Fruit fly (Drosophila melanogaster) whole organism, embryonic: Measurements from ENCODE around the gene eys.

Experiments used
- Abd-B ChIP-seq: fragments of 200-800 bp; sonication (Bioruptor generic); optimal IDR thresholded peaks from 2 replicates; lab custom pipeline; 2018; ENCODE audit warnings: missing biosample characterization, mild to moderate bottlenecking, missing genetic modification characterization, moderate library complexity
- Adf1 ChIP-seq: fragments of 200-800 bp; sonication (Bioruptor generic); IDR thresholded peaks from 2 replicates; pipeline ENCODE4 v1.3.6; 2022; ENCODE audit warnings: missing biosample characterization, missing genetic modification characterization
- Atf3 ChIP-seq: fragments of 200-800 bp; sonication (Bioruptor generic); optimal IDR thresholded peaks from 3 replicates; lab custom pipeline; 2016; ENCODE audit warnings: missing biosample characterization, missing genetic modification characterization
- B-H1 ChIP-seq: fragments of 200-800 bp; sonication (Bioruptor generic); IDR thresholded peaks from 3 replicates; pipeline ENCODE4 v1.3.6; 2022; ENCODE audit warnings: missing biosample characterization, missing genetic modification characterization
- CG10267 ChIP-seq: fragments of 200-800 bp; sonication (Bioruptor generic); optimal IDR thresholded peaks from 2 replicates; lab custom pipeline; 2018; ENCODE audit warnings: missing biosample characterization, mild to moderate bottlenecking, missing genetic modification characterization, moderate library complexity
- CG11696 ChIP-seq: fragments of 200-800 bp; sonication (Bioruptor generic); IDR thresholded peaks from 2 replicates; pipeline ENCODE4 v1.3.6; 2022; ENCODE audit warnings: missing biosample characterization, missing genetic modification characterization
- CG11723 ChIP-seq: fragments of 200-800 bp; sonication (Bioruptor generic); optimal IDR thresholded peaks from 2 replicates; lab custom pipeline; 2017; ENCODE audit warnings: missing biosample characterization, mild to moderate bottlenecking, missing genetic modification characterization
- CG12104 ChIP-seq: fragments of 200-800 bp; sonication (Bioruptor generic); optimal IDR thresholded peaks from 3 replicates; lab custom pipeline; 2016; ENCODE audit warnings: missing biosample characterization, missing genetic modification characterization
- CG12659 ChIP-seq: fragments of 200-800 bp; sonication (Bioruptor generic); optimal IDR thresholded peaks from 3 replicates; lab custom pipeline; 2017; ENCODE audit warnings: mild to moderate bottlenecking, missing biosample characterization, missing genetic modification reagents, missing genetic modification characterization
- CG14050 ChIP-seq: fragments of 200-800 bp; sonication (Bioruptor generic); IDR thresholded peaks from 3 replicates; pipeline ENCODE4 v1.3.6; 2022; ENCODE audit warnings: missing biosample characterization, missing genetic modification characterization
- CG16815 ChIP-seq: fragments of 200-800 bp; sonication (Bioruptor generic); optimal IDR thresholded peaks from 3 replicates; lab custom pipeline; 2017; ENCODE audit warnings: missing biosample characterization, mild to moderate bottlenecking, missing genetic modification characterization
- CG17328 ChIP-seq: fragments of 200-800 bp; sonication (Bioruptor generic); IDR thresholded peaks from 2 replicates; pipeline ENCODE4 v1.3.6; 2022; ENCODE audit warnings: missing biosample characterization, missing genetic modification characterization
- CG2202 ChIP-seq: fragments of 200-800 bp; sonication (Bioruptor generic); optimal IDR thresholded peaks from 2 replicates; lab custom pipeline; 2018; ENCODE audit warnings: missing biosample characterization, mild to moderate bottlenecking, missing genetic modification characterization
- CG2678 ChIP-seq: fragments of 200-800 bp; sonication (Bioruptor generic); optimal IDR thresholded peaks from 3 replicates; lab custom pipeline; 2019; ENCODE audit warnings: missing biosample characterization, mild to moderate bottlenecking, missing genetic modification characterization, moderate library complexity
- CG33213 ChIP-seq: fragments of 200-800 bp; sonication (Bioruptor generic); optimal IDR thresholded peaks from 3 replicates; lab custom pipeline; 2016; ENCODE audit warnings: missing biosample characterization, missing genetic modification characterization
- CG4854 ChIP-seq: fragments of 200-800 bp; sonication (Bioruptor generic); optimal IDR thresholded peaks from 2 replicates; lab custom pipeline; 2016; ENCODE audit warnings: missing biosample characterization, missing genetic modification characterization, inconsistent platforms
- CG5180 ChIP-seq: fragments of 200-800 bp; sonication (Bioruptor generic); optimal IDR thresholded peaks from 3 replicates; lab custom pipeline; 2017; ENCODE audit warnings: missing biosample characterization, missing genetic modification characterization, mild to moderate bottlenecking, moderate library complexity, missing genetic modification reagents
- CG6654 ChIP-seq: fragments of 200-800 bp; sonication (Bioruptor generic); optimal IDR thresholded peaks from 2 replicates; lab custom pipeline; 2017; ENCODE audit warnings: missing biosample characterization, mild to moderate bottlenecking, missing genetic modification characterization
- CG6765 ChIP-seq: fragments of 200-800 bp; sonication (Bioruptor generic); optimal IDR thresholded peaks from 3 replicates; lab custom pipeline; 2017; ENCODE audit warnings: missing biosample characterization, mild to moderate bottlenecking, missing genetic modification characterization
- CG9609 ChIP-seq: fragments of 200-800 bp; sonication (Bioruptor generic); optimal IDR thresholded peaks from 3 replicates; lab custom pipeline; 2016; ENCODE audit warnings: missing biosample characterization, missing genetic modification characterization
- Dbx ChIP-seq: fragments of 200-800 bp; sonication (Bioruptor generic); IDR thresholded peaks from 3 replicates; pipeline ENCODE4 v1.3.6; 2022; ENCODE audit warnings: missing biosample characterization, missing genetic modification characterization
- Dek ChIP-seq: fragments of 200-800 bp; sonication (Bioruptor generic); optimal IDR thresholded peaks from 3 replicates; lab custom pipeline; 2019; ENCODE audit warnings: missing biosample characterization, mild to moderate bottlenecking, missing genetic modification characterization, moderate library complexity
- Ets65A ChIP-seq: fragments of 200-800 bp; sonication (Bioruptor generic); peaks from one replicate; lab custom pipeline; 2016; ENCODE audit warnings: missing biosample characterization, missing genetic modification characterization
- Hmr ChIP-seq: fragments of 200-800 bp; sonication (Bioruptor generic); optimal IDR thresholded peaks from 3 replicates; lab custom pipeline; 2017; ENCODE audit warnings: mild to moderate bottlenecking, missing biosample characterization, missing genetic modification reagents, missing genetic modification characterization
- Lim3 ChIP-seq: fragments of 200-800 bp; sonication (Bioruptor generic); IDR thresholded peaks from 2 replicates; pipeline ENCODE4 v1.3.6; 2022; ENCODE audit warnings: missing biosample characterization, missing genetic modification characterization
- Lpt ChIP-seq: fragments of >200 bp; optimal IDR thresholded peaks from 2 replicates; lab custom pipeline; 2018; ENCODE audit warnings: missing biosample characterization, missing genetic modification characterization
- MESR4 ChIP-seq: fragments of 200-800 bp; sonication (Bioruptor generic); optimal IDR thresholded peaks from 2 replicates; lab custom pipeline; 2018; ENCODE audit warnings: missing biosample characterization, mild to moderate bottlenecking, missing genetic modification characterization, moderate library complexity
- ap ChIP-seq: fragments of 200-800 bp; sonication (Bioruptor generic); IDR thresholded peaks from 2 replicates; pipeline ENCODE4 v1.3.6; 2022; ENCODE audit warnings: missing biosample characterization, missing genetic modification characterization
- bcd ChIP-seq: fragments of 200-800 bp; sonication (Bioruptor generic); optimal IDR thresholded peaks from 2 replicates; lab custom pipeline; 2017; ENCODE audit warnings: missing biosample characterization, mild to moderate bottlenecking, missing genetic modification characterization
- bowl ChIP-seq: fragments of 200-800 bp; sonication (Bioruptor generic); IDR thresholded peaks from 2 replicates; pipeline ENCODE4 v1.3.6; 2022; ENCODE audit warnings: missing biosample characterization, missing genetic modification characterization
- cad ChIP-seq: fragments of >200 bp; optimal IDR thresholded peaks from 2 replicates; lab custom pipeline; 2017; ENCODE audit warnings: missing biosample characterization, missing genetic modification characterization
- ci ChIP-seq: fragments of 200-800 bp; sonication (Bioruptor generic); IDR thresholded peaks from 3 replicates; pipeline ENCODE4 v1.3.6; 2022; ENCODE audit warnings: missing biosample characterization, missing genetic modification characterization
- en ChIP-seq: fragments of 200-800 bp; sonication (Bioruptor generic); optimal IDR thresholded peaks from 2 replicates; lab custom pipeline; 2016; ENCODE audit warnings: missing biosample characterization, missing genetic modification characterization
- esg ChIP-seq: fragments of 200-800 bp; sonication (Bioruptor generic); conservative IDR thresholded peaks from 2 replicates; pipeline ENCODE4 v1.3.6; 2022; ENCODE audit warnings: missing biosample characterization, missing genetic modification characterization
- gcm ChIP-seq: fragments of 200-800 bp; sonication (Bioruptor generic); optimal IDR thresholded peaks from 2 replicates; lab custom pipeline; 2019; ENCODE audit warnings: missing biosample characterization, mild to moderate bottlenecking, missing genetic modification characterization, moderate library complexity
- grn ChIP-seq: fragments of 200-800 bp; sonication (Bioruptor generic); optimal IDR thresholded peaks from 3 replicates; lab custom pipeline; 2017; ENCODE audit warnings: missing biosample characterization, missing genetic modification characterization
- gt ChIP-seq: fragments of 200-800 bp; sonication (Bioruptor generic); IDR thresholded peaks from 2 replicates; pipeline ENCODE4 v1.3.6; 2022; ENCODE audit warnings: missing biosample characterization, missing genetic modification characterization
- h ChIP-seq: fragments of >200 bp; optimal IDR thresholded peaks from 2 replicates; lab custom pipeline; 2017
- jumu ChIP-seq: fragments of 200-800 bp; sonication (Bioruptor generic); optimal IDR thresholded peaks from 3 replicates; lab custom pipeline; 2016; ENCODE audit warnings: missing biosample characterization, missing genetic modification characterization
- kay ChIP-seq: fragments of 200-800 bp; sonication (Bioruptor generic); optimal IDR thresholded peaks from 2 replicates; lab custom pipeline; 2016; ENCODE audit warnings: missing biosample characterization, missing genetic modification characterization
- lbe ChIP-seq: fragments of 200-800 bp; sonication (Bioruptor generic); optimal IDR thresholded peaks from 2 replicates; lab custom pipeline; 2016; ENCODE audit warnings: missing biosample characterization, mild to moderate bottlenecking, missing genetic modification characterization
- lmd ChIP-seq: fragments of 200-800 bp; sonication (Bioruptor generic); IDR thresholded peaks from 2 replicates; pipeline ENCODE4 v1.3.6; 2022; ENCODE audit warnings: missing biosample characterization, missing genetic modification characterization
- maf-S ChIP-seq: fragments of 200-800 bp; sonication (Bioruptor generic); optimal IDR thresholded peaks from 2 replicates; lab custom pipeline; 2016; ENCODE audit warnings: missing biosample characterization, missing genetic modification characterization
- mirr ChIP-seq: fragments of 200-800 bp; sonication (Bioruptor generic); optimal IDR thresholded peaks from 3 replicates; lab custom pipeline; 2018; ENCODE audit warnings: missing biosample characterization, mild to moderate bottlenecking, missing genetic modification characterization
- pb ChIP-seq: fragments of 200-800 bp; sonication (Bioruptor generic); optimal IDR thresholded peaks from 3 replicates; lab custom pipeline; 2016; ENCODE audit warnings: missing biosample characterization, missing genetic modification characterization
- pnt ChIP-seq: fragments of 200-800 bp; sonication (Bioruptor generic); optimal IDR thresholded peaks from 3 replicates; lab custom pipeline; 2016; ENCODE audit warnings: missing biosample characterization, missing genetic modification characterization
- prd ChIP-seq, 3 experiments: fragments of >200 bp in 2 of 3; fragments of 200-800 bp in 1 of 3; sonication (Bioruptor generic) in 1 of 3; optimal IDR thresholded peaks in 2 of 3; IDR thresholded peaks in 1 of 3; 2 replicates in 2 of 3; 3 replicates in 1 of 3; pipeline versions ENCODE4 v1.3.6 to Lab custom; 2017 to 2022; ENCODE audit warnings: missing biosample characterization in 1 of 3, missing genetic modification characterization in 1 of 3
- pum ChIP-seq: fragments of 200-800 bp; sonication (Bioruptor generic); optimal IDR thresholded peaks from 2 replicates; lab custom pipeline; 2016; ENCODE audit warnings: missing biosample characterization, missing genetic modification characterization
- sima ChIP-seq: fragments of 200-800 bp; sonication (Bioruptor generic); optimal IDR thresholded peaks from 2 replicates; lab custom pipeline; 2016; ENCODE audit warnings: missing biosample characterization, missing genetic modification characterization
- sr ChIP-seq: fragments of 200-800 bp; sonication (Bioruptor generic); IDR thresholded peaks from 3 replicates; pipeline ENCODE4 v1.3.6; 2022; ENCODE audit warnings: missing biosample characterization, missing genetic modification characterization
- stwl ChIP-seq: fragments of 200-800 bp; sonication (Bioruptor generic); optimal IDR thresholded peaks from 3 replicates; lab custom pipeline; 2018; ENCODE audit warnings: missing biosample characterization, mild to moderate bottlenecking, missing genetic modification characterization, moderate library complexity
- wor ChIP-seq: fragments of 200-800 bp; sonication (Bioruptor generic); IDR thresholded peaks from 2 replicates; pipeline ENCODE4 v1.3.6; 2022; ENCODE audit warnings: missing biosample characterization, missing genetic modification characterization

eys gene

dm6 chr2L:2363626-2364147 is 52.2 kb downstream of the eys start (continued):
- peak; percentile 72 for TF ChIP-seq wor (GFP tag; lab: Robert Waterston, UW)
- TF ChIP-seq gcm (GFP tag; lab: Kevin White, UChicago): peak; percentile 91
- peak; percentile 60 for TF ChIP-seq CG2202 (tag; lab: Kevin White, UChicago)
- TF ChIP-seq Abd-B (GFP tag; lab: Kevin White, UChicago): peak; percentile 79
- TF ChIP-seq CG16815 (GFP tag; lab: Kevin White, UChicago): peak; percentile 71
- no peak for TF ChIP-seq prd (optimal IDR thresholded peaks at IDR 0.05; lab: Kevin White, UChicago)
- TF ChIP-seq prd (GFP tag; IDR thresholded peaks at IDR 0.05; lab: Robert Waterston, UW): peak; percentile 86
- TF ChIP-seq CG12659 (GFP tag; lab: Kevin White, UChicago): peak; percentile 90
- TF ChIP-seq Dek (tag; lab: Kevin White, UChicago): peak; percentile 86
- peak; percentile 90 for TF ChIP-seq Hmr
- no peak for TF ChIP-seq h (lab: Kevin White, UChicago)
- TF ChIP-seq CG12104 (GFP tag; lab: Kevin White, UChicago): peak; percentile 70
- TF ChIP-seq ci (GFP tag; lab: Robert Waterston, UW): peak; percentile 90
- TF ChIP-seq jumu (GFP tag; lab: Kevin White, UChicago): no peak
- TF ChIP-seq sima (GFP tag; lab: Kevin White, UChicago): peak; percentile 25
- peak; percentile 87 for TF ChIP-seq CG10267 (tag; lab: Kevin White, UChicago)
- peak; percentile 95 for TF ChIP-seq lbe (GFP tag; lab: Kevin White, UChicago)
- peak; percentile 6 for TF ChIP-seq CG9609
- TF ChIP-seq CG14050 (GFP tag; lab: Robert Waterston, UW): peak; percentile 84
- peak; percentile 64 for TF ChIP-seq mirr
- TF ChIP-seq CG17328 (GFP tag; lab: Robert Waterston, UW): peak; percentile 89
- TF ChIP-seq Adf1: peak; percentile 55
- TF ChIP-seq MESR4 (GFP tag; lab: Kevin White, UChicago): no peak
- peak; percentile 69 for TF ChIP-seq maf-S (GFP tag; lab: Kevin White, UChicago)
- TF ChIP-seq CG33213 (GFP tag; lab: Kevin White, UChicago): no peak
- TF ChIP-seq grn: peak; percentile 44
- peak; percentile 58 for TF ChIP-seq CG6654 (GFP tag; lab: Kevin White, UChicago)
- TF ChIP-seq bcd (GFP tag; lab: Kevin White, UChicago): peak; percentile 84
- TF ChIP-seq lmd (GFP tag; lab: Robert Waterston, UW): peak; percentile 80
- peak; percentile 67 for TF ChIP-seq CG4854 (GFP tag; lab: Kevin White, UChicago)
- TF ChIP-seq esg (GFP tag; lab: Robert Waterston, UW): peak; percentile 77
- peak; percentile 85 for TF ChIP-seq Dbx (GFP tag; lab: Robert Waterston, UW)
- TF ChIP-seq Ets65A (GFP tag; lab: Kevin White, UChicago): peak; percentile 83
- TF ChIP-seq CG6765 (GFP tag; lab: Kevin White, UChicago): peak; percentile 74
- peak; percentile 31 for TF ChIP-seq stwl (tag; lab: Kevin White, UChicago)
- peak; percentile 95 for TF ChIP-seq CG2678 (tag; lab: Kevin White, UChicago)
- TF ChIP-seq CG11696 (GFP tag; lab: Robert Waterston, UW): peak; percentile 99
- peak; percentile 56 for TF ChIP-seq pnt (GFP tag; lab: Kevin White, UChicago)
- TF ChIP-seq CG5180 (GFP tag; lab: Kevin White, UChicago): peak; percentile 81
- no peak for TF ChIP-seq pb
- peak; percentile 84 for TF ChIP-seq kay
- peak; percentile 19 for TF ChIP-seq Atf3 (GFP tag; lab: Kevin White, UChicago)
- peak; percentile 10 for TF ChIP-seq en
- no peak for TF ChIP-seq cad (GFP tag; lab: Kevin White, UChicago)
- TF ChIP-seq Lpt: no peak
- TF ChIP-seq bowl (GFP tag; lab: Robert Waterston, UW): peak; percentile 61; the same call in 1 of the 2 replicates
- TF ChIP-seq sr (GFP tag; lab: Robert Waterston, UW): no peak
- TF ChIP-seq ap (GFP tag; lab: Robert Waterston, UW): peak; percentile 85
- TF ChIP-seq pum (GFP tag; lab: Kevin White, UChicago): peak; percentile 58
- TF ChIP-seq B-H1: peak; percentile 71
- no peak; the same call in 1 of the 2 replicates for TF ChIP-seq gt (GFP tag; lab: Robert Waterston, UW)
- peak; percentile 81 for TF ChIP-seq CG11723 (GFP tag; lab: Kevin White, UChicago)
- TF ChIP-seq Lim3: peak; percentile 20; the same call in 1 of the 2 replicates
